Fruit fly (Drosophila melanogaster) whole organism, embryonic: Measurements from ENCODE around the gene Reepl1.

Experiments used
- CG11560 ChIP-seq: fragments of 200-800 bp; sonication (Bioruptor generic); IDR thresholded peaks from 3 replicates; pipeline ENCODE4 v1.3.6; 2022; ENCODE audit warnings: missing biosample characterization, missing genetic modification characterization
- CG12104 ChIP-seq: fragments of 200-800 bp; sonication (Bioruptor generic); optimal IDR thresholded peaks from 3 replicates; lab custom pipeline; 2016; ENCODE audit warnings: missing biosample characterization, missing genetic modification characterization
- CG12659 ChIP-seq: fragments of 200-800 bp; sonication (Bioruptor generic); optimal IDR thresholded peaks from 3 replicates; lab custom pipeline; 2017; ENCODE audit warnings: mild to moderate bottlenecking, missing biosample characterization, missing genetic modification reagents, missing genetic modification characterization
- CG13123 ChIP-seq: fragments of 200-800 bp; sonication (Bioruptor generic); optimal IDR thresholded peaks from 2 replicates; lab custom pipeline; 2016; ENCODE audit warnings: missing biosample characterization, missing genetic modification characterization
- CG13894 ChIP-seq: fragments of 200-800 bp; sonication (Bioruptor generic); optimal IDR thresholded peaks from 3 replicates; lab custom pipeline; 2018; ENCODE audit warnings: missing biosample characterization, mild to moderate bottlenecking, missing genetic modification characterization, moderate library complexity
- CG14860 ChIP-seq: fragments of 200-800 bp; sonication (Bioruptor generic); IDR thresholded peaks from 3 replicates; pipeline ENCODE4 v1.3.6; 2022; ENCODE audit warnings: missing biosample characterization, missing genetic modification characterization; ENCODE audit not compliant: partially characterized antibody
- CG17829 ChIP-seq: fragments of 200-800 bp; optimal IDR thresholded peaks from 2 replicates; lab custom pipeline; 2019; ENCODE audit warnings: missing biosample characterization, mild to moderate bottlenecking, missing genetic modification characterization, moderate library complexity
- CG31365 ChIP-seq: fragments of 200-800 bp; sonication (Bioruptor generic); optimal IDR thresholded peaks from 2 replicates; lab custom pipeline; 2018; ENCODE audit warnings: missing biosample characterization, mild to moderate bottlenecking, missing genetic modification characterization
- CG3995 ChIP-seq: fragments of 200-800 bp; sonication (Bioruptor generic); optimal IDR thresholded peaks from 3 replicates; lab custom pipeline; 2016; ENCODE audit warnings: missing biosample characterization, missing genetic modification characterization
- CG42726 ChIP-seq: fragments of 200-800 bp; sonication (Bioruptor generic); IDR thresholded peaks from 2 replicates; pipeline ENCODE4 v1.3.6; 2022; ENCODE audit warnings: missing biosample characterization, missing genetic modification characterization; ENCODE audit not compliant: partially characterized antibody
- CG4328 ChIP-seq: fragments of 200-800 bp; sonication (Bioruptor generic); optimal IDR thresholded peaks from 3 replicates; lab custom pipeline; 2017; ENCODE audit warnings: missing biosample characterization, missing genetic modification reagents, missing genetic modification characterization
- CG4854 ChIP-seq: fragments of 200-800 bp; sonication (Bioruptor generic); optimal IDR thresholded peaks from 2 replicates; lab custom pipeline; 2016; ENCODE audit warnings: missing biosample characterization, missing genetic modification characterization, inconsistent platforms
- CG5245 ChIP-seq: fragments of 200-800 bp; sonication (Bioruptor generic); optimal IDR thresholded peaks from 3 replicates; lab custom pipeline; 2016; ENCODE audit warnings: missing biosample characterization, missing genetic modification characterization
- CG6765 ChIP-seq: fragments of 200-800 bp; sonication (Bioruptor generic); optimal IDR thresholded peaks from 3 replicates; lab custom pipeline; 2017; ENCODE audit warnings: missing biosample characterization, mild to moderate bottlenecking, missing genetic modification characterization
- CG6813 ChIP-seq: fragments of 200-800 bp; sonication (Bioruptor generic); optimal IDR thresholded peaks from 2 replicates; lab custom pipeline; 2017; ENCODE audit warnings: missing biosample characterization, missing genetic modification characterization, mild to moderate bottlenecking, moderate library complexity, missing genetic modification reagents
- CG7839 ChIP-seq: fragments of 200-800 bp; sonication (Bioruptor generic); optimal IDR thresholded peaks from 3 replicates; lab custom pipeline; 2018; ENCODE audit warnings: missing biosample characterization, mild to moderate bottlenecking, missing genetic modification characterization, moderate library complexity
- CG7987 ChIP-seq: fragments of 200-800 bp; sonication (Bioruptor generic); optimal IDR thresholded peaks from 2 replicates; lab custom pipeline; 2018; ENCODE audit warnings: missing biosample characterization, mild to moderate bottlenecking, missing genetic modification characterization, moderate library complexity
- Dfd ChIP-seq, 2 experiments: fragments of >200 bp; optimal IDR thresholded peaks; 2 replicates each; lab custom pipeline; 2017; ENCODE audit warnings: missing biosample characterization in 2 of 2, missing genetic modification characterization in 2 of 2
- E2f2 ChIP-seq: fragments of 200-800 bp; sonication (Bioruptor generic); IDR thresholded peaks from 2 replicates; pipeline ENCODE4 v1.3.6; 2022; ENCODE audit warnings: missing biosample characterization, missing genetic modification characterization
- Ets65A ChIP-seq: fragments of 200-800 bp; sonication (Bioruptor generic); peaks from one replicate; lab custom pipeline; 2016; ENCODE audit warnings: missing biosample characterization, missing genetic modification characterization
- Ets97D ChIP-seq: fragments of 200-800 bp; sonication (Bioruptor generic); optimal IDR thresholded peaks from 3 replicates; lab custom pipeline; 2016; ENCODE audit warnings: missing biosample characterization, missing genetic modification characterization
- NC2β ChIP-seq: fragments of 200-800 bp; sonication (Bioruptor generic); optimal IDR thresholded peaks from 2 replicates; lab custom pipeline; 2016; ENCODE audit warnings: missing biosample characterization, missing genetic modification characterization
- Neu2 ChIP-seq: fragments of 200-800 bp; sonication (Bioruptor generic); optimal IDR thresholded peaks from 3 replicates; lab custom pipeline; 2016; ENCODE audit warnings: missing biosample characterization, missing genetic modification characterization, borderline replicate concordance
- Oaz ChIP-seq: fragments of 200-800 bp; sonication (Bioruptor generic); IDR thresholded peaks from 2 replicates; pipeline ENCODE4 v1.3.6; 2022; ENCODE audit warnings: missing biosample characterization, missing genetic modification characterization
- PHDP ChIP-seq: fragments of 200-800 bp; sonication (Bioruptor generic); optimal IDR thresholded peaks from 3 replicates; lab custom pipeline; 2018; ENCODE audit warnings: missing biosample characterization, mild to moderate bottlenecking, missing genetic modification characterization, moderate library complexity
- Pdp1 ChIP-seq, 2 experiments: fragments of 200-800 bp; sonication (Bioruptor generic); optimal IDR thresholded peaks; 3 replicates each; lab custom pipeline; 2016; ENCODE audit warnings: missing biosample characterization in 2 of 2, missing genetic modification characterization in 2 of 2, mild to moderate bottlenecking in 1 of 2, moderate library complexity in 1 of 2
- Rfx ChIP-seq: fragments of 200-800 bp; sonication (Bioruptor generic); IDR thresholded peaks from 2 replicates; pipeline ENCODE4 v1.3.6; 2022; ENCODE audit warnings: missing biosample characterization, missing genetic modification characterization
- Six4 ChIP-seq: fragments of 200-800 bp; sonication (Bioruptor generic); optimal IDR thresholded peaks from 2 replicates; lab custom pipeline; 2016; ENCODE audit warnings: missing biosample characterization, missing genetic modification characterization
- ac ChIP-seq: fragments of 200-800 bp; sonication (Bioruptor generic); optimal IDR thresholded peaks from 3 replicates; lab custom pipeline; 2017; ENCODE audit warnings: missing biosample characterization, mild to moderate bottlenecking, missing genetic modification characterization
- ash1 ChIP-seq: fragments of 200-800 bp; sonication (Bioruptor generic); optimal IDR thresholded peaks from 2 replicates; lab custom pipeline; 2018; ENCODE audit warnings: missing biosample characterization, mild to moderate bottlenecking, missing genetic modification characterization
- btn ChIP-seq: fragments of 200-800 bp; sonication (Bioruptor generic); optimal IDR thresholded peaks from 2 replicates; lab custom pipeline; 2016; ENCODE audit warnings: missing biosample characterization, missing genetic modification characterization
- disco-r ChIP-seq: fragments of 200-800 bp; sonication (Bioruptor generic); optimal IDR thresholded peaks from 2 replicates; lab custom pipeline; 2016; ENCODE audit warnings: missing biosample characterization, missing genetic modification characterization
- dmrt11E ChIP-seq: fragments of 200-800 bp; sonication (Bioruptor generic); optimal IDR thresholded peaks from 3 replicates; lab custom pipeline; 2018; ENCODE audit warnings: missing biosample characterization, mild to moderate bottlenecking, missing genetic modification characterization, moderate library complexity
- exex ChIP-seq: fragments of 200-800 bp; sonication (Bioruptor generic); optimal IDR thresholded peaks from 4 replicates; lab custom pipeline; 2018; ENCODE audit warnings: missing biosample characterization, mild to moderate bottlenecking, missing genetic modification characterization, moderate library complexity
- fd96Cb ChIP-seq: fragments of 200-800 bp; sonication (Bioruptor generic); optimal IDR thresholded peaks from 2 replicates; lab custom pipeline; 2018; ENCODE audit warnings: missing biosample characterization, mild to moderate bottlenecking, missing genetic modification characterization, moderate library complexity
- ftz-f1 ChIP-seq: fragments of 200-800 bp; sonication (Bioruptor generic); optimal IDR thresholded peaks from 2 replicates; lab custom pipeline; 2016; ENCODE audit warnings: missing biosample characterization, missing genetic modification characterization
- gt ChIP-seq: fragments of 200-800 bp; sonication (Bioruptor generic); IDR thresholded peaks from 2 replicates; pipeline ENCODE4 v1.3.6; 2022; ENCODE audit warnings: missing biosample characterization, missing genetic modification characterization
- hkb ChIP-seq, 2 experiments: fragments of 200-800 bp in 1 of 2; fragments of >200 bp in 1 of 2; sonication (Bioruptor generic) in 1 of 2; IDR thresholded peaks in 1 of 2; optimal IDR thresholded peaks in 1 of 2; 2 replicates each; pipeline versions ENCODE4 v1.3.6 to Lab custom; 2017 to 2022; ENCODE audit warnings: missing biosample characterization in 1 of 2, missing genetic modification characterization in 1 of 2
- lilli ChIP-seq: fragments of 200-800 bp; sonication (Bioruptor generic); optimal IDR thresholded peaks from 3 replicates; lab custom pipeline; 2016; ENCODE audit warnings: missing biosample characterization, missing genetic modification characterization
- pros ChIP-seq: fragments of 200-800 bp; sonication (Bioruptor generic); optimal IDR thresholded peaks from 3 replicates; lab custom pipeline; 2019; ENCODE audit warnings: missing biosample characterization, mild to moderate bottlenecking, missing genetic modification characterization, moderate library complexity
- pzg ChIP-seq: fragments of 200-800 bp; sonication (Bioruptor generic); optimal IDR thresholded peaks from 3 replicates; lab custom pipeline; 2018; ENCODE audit warnings: missing biosample characterization, mild to moderate bottlenecking, missing genetic modification characterization, moderate library complexity
- row ChIP-seq: fragments of 200-800 bp; sonication (Bioruptor generic); IDR thresholded peaks from 3 replicates; pipeline ENCODE4 v1.3.6; 2022; ENCODE audit warnings: missing biosample characterization, missing genetic modification characterization
- schlank ChIP-seq: fragments of 200-800 bp; sonication (Bioruptor generic); optimal IDR thresholded peaks from 2 replicates; lab custom pipeline; 2018; ENCODE audit warnings: missing biosample characterization, mild to moderate bottlenecking, missing genetic modification characterization
- sens-2 ChIP-seq: fragments of 200-800 bp; sonication (Bioruptor generic); IDR thresholded peaks from 2 replicates; pipeline ENCODE4 v1.3.6; 2022; ENCODE audit warnings: missing biosample characterization, missing genetic modification characterization
- slbo ChIP-seq: fragments of 200-800 bp; sonication (Bioruptor generic); IDR thresholded peaks from 2 replicates; pipeline ENCODE4 v1.3.6; 2022; ENCODE audit warnings: missing biosample characterization, missing genetic modification characterization
- sqz ChIP-seq: fragments of 200-800 bp; sonication (Bioruptor generic); optimal IDR thresholded peaks from 3 replicates; lab custom pipeline; 2018; ENCODE audit warnings: missing biosample characterization, mild to moderate bottlenecking, missing genetic modification characterization
- tx ChIP-seq: fragments of 200-800 bp; sonication (Bioruptor generic); optimal IDR thresholded peaks from 2 replicates; lab custom pipeline; 2016; ENCODE audit warnings: missing biosample characterization, missing genetic modification characterization
- unpg ChIP-seq: fragments of 200-800 bp; sonication (Bioruptor generic); optimal IDR thresholded peaks from 3 replicates; lab custom pipeline; 2018; ENCODE audit warnings: missing biosample characterization, mild to moderate bottlenecking, missing genetic modification characterization, moderate library complexity
- zf30C ChIP-seq: fragments of 200-800 bp; sonication (Bioruptor generic); optimal IDR thresholded peaks from 3 replicates; lab custom pipeline; 2018; ENCODE audit warnings: missing biosample characterization, mild to moderate bottlenecking, missing genetic modification characterization

Gene Reepl1

dm6 chrX:11528026-11528702 is 44.3 kb upstream of the Reepl1 start (continued):
- TF ChIP-seq CG42726 (GFP tag; lab: Robert Waterston, UW) (no peak), unpg (GFP tag; lab: Kevin White, UChicago) (peak; percentile 88), zf30C (no peak), dmrt11E (tag; lab: Kevin White, UChicago) (peak; percentile 92), disco-r (GFP tag; lab: Kevin White, UChicago) (no peak), PHDP (tag; lab: Kevin White, UChicago) (peak; percentile 78), schlank (tag; lab: Kevin White, UChicago) (no peak), tx (GFP tag; lab: Kevin White, UChicago) (no peak), CG13123 (GFP tag; lab: Kevin White, UChicago) (peak; percentile 59), CG12659 (peak; percentile 57), hkb (optimal IDR thresholded peaks at IDR 0.05; lab: Kevin White, UChicago) (no peak), hkb (GFP tag; IDR thresholded peaks at IDR 0.05; lab: Robert Waterston, UW) (peak; percentile 79), Oaz (GFP tag; lab: Robert Waterston, UW) (no peak), CG11560 (peak; percentile 53; the same call in 1 of the 3 replicates), CG7839 (tag; lab: Kevin White, UChicago) (peak; percentile 87), E2f2 (GFP tag; lab: Robert Waterston, UW) (peak; percentile 49; the same call in 1 of the 2 replicates), sens-2 (GFP tag; lab: Robert Waterston, UW) (peak; percentile 73), Dfd (GFP tag; optimal IDR thresholded peaks at IDR 0.05; lab: Kevin White, UChicago) (no peak), CG5245 (GFP tag; lab: Kevin White, UChicago) (peak; percentile 59), CG6765 (GFP tag; lab: Kevin White, UChicago) (no peak), ash1 (no peak), Ets65A (GFP tag; lab: Kevin White, UChicago) (peak; percentile 90), CG12104 (GFP tag; lab: Kevin White, UChicago) (peak; percentile 27), CG4854 (GFP tag; lab: Kevin White, UChicago) (peak; percentile 35), pzg (GFP tag; lab: Kevin White, UChicago) (no peak), NC2β (GFP tag; lab: Kevin White, UChicago) (peak; percentile 23), CG17829 (tag; lab: Kevin White, UChicago) (peak; percentile 91), CG4328 (GFP tag; lab: Kevin White, UChicago) (peak; percentile 61), CG13894 (no peak), slbo (peak; percentile 33; the same call in 1 of the 2 replicates), Neu2 (GFP tag; lab: Kevin White, UChicago) (no peak), Rfx (GFP tag; lab: Robert Waterston, UW) (no peak), CG3995 (no peak), Six4 (GFP tag; lab: Kevin White, UChicago) (peak; percentile 78), CG31365 (no peak), ac (GFP tag; lab: Kevin White, UChicago) (peak; percentile 62), exex (no peak), Ets97D (GFP tag; lab: Kevin White, UChicago) (peak; percentile 13), CG14860 (GFP tag; lab: Robert Waterston, UW) (no peak), ftz-f1 (GFP tag; lab: Kevin White, UChicago) (no peak), CG7987 (GFP tag; lab: Kevin White, UChicago) (peak; percentile 22), fd96Cb (tag; lab: Kevin White, UChicago) (peak; percentile 85), row (GFP tag; lab: Robert Waterston, UW) (peak; percentile 72), sqz (GFP tag; lab: Kevin White, UChicago) (peak; percentile 72), gt (peak; percentile 48; the same call in 1 of the 2 replicates), Pdp1 (GFP tag; optimal IDR thresholded peaks at IDR 0.05; lab: Kevin White, UChicago) (peak; percentile 6 to 54), lilli (peak; percentile 64), btn (GFP tag; lab: Kevin White, UChicago) (peak; percentile 10), pros (GFP tag; lab: Kevin White, UChicago) (peak; percentile 26), CG6813 (GFP tag; lab: Kevin White, UChicago) (peak; percentile 73)
